Worm (Caenorhabditis elegans): ENCODE measurements around the gene C35D10.5.
A peak's percentile ranks its signal among the peaks of the same experiment; 100 is the strongest.

Gene C35D10.5

DNA sequence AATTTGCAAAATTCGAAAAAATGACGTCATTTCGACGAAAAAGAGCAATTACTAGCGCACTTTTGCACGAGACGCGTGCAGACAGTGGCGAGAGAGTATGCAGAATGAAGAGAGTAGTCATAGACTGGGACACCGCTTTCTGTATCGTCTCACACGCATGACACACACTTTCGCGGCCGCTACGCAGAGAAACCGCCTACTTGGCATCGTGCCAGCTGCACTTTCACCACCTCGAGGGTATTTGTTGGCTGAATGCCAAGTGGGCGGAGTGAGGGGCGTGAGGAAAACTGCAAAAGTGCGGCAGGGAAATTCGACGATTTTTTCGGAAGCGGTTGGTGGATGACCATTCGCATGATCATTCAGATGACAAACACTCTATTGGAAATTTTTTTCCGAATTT, 37.6 kb downstream of the C35D10.5 start (continued):
- TF ChIP-seq pag-3 (tag; optimal IDR thresholded peaks at IDR 0.05; ENCODE audit: borderline replicate concordance, insufficient read depth) (peak; percentile 80), Y116A8C.19 (tag; optimal IDR thresholded peaks at IDR 0.05; ENCODE audit: borderline replicate concordance) (peak; percentile 10), egl-13 (tag; optimal IDR thresholded peaks at IDR 0.05) (peak; percentile 100), swsn-7 (tag; optimal IDR thresholded peaks at IDR 0.05) (peak; percentile 100), elt-2 (tag; optimal IDR thresholded peaks at IDR 0.05) (peak; percentile 99), dsc-1 (tag; optimal IDR thresholded peaks at IDR 0.05) (peak; percentile 100), snpc-4 (tag; optimal IDR thresholded peaks at IDR 0.05) (peak; percentile 84), nhr-76 (tag; optimal IDR thresholded peaks at IDR 0.05) (peak; percentile 69), ceh-90 (tag; optimal IDR thresholded peaks at IDR 0.05) (peak; percentile 73), rnt-1 (tag; optimal IDR thresholded peaks at IDR 0.05) (peak; percentile 98), nhr-71 (tag; optimal IDR thresholded peaks at IDR 0.05) (peak; percentile 100), xbp-1 (tag; optimal IDR thresholded peaks at IDR 0.05) (peak; percentile 99), unc-98 (GFP tag; IDR thresholded peaks at IDR 0.05) (peak; percentile 80), blmp-1 (tag; optimal IDR thresholded peaks at IDR 0.05) (peak; percentile 100), ets-5 (GFP tag; IDR thresholded peaks at IDR 0.05) (no peak), fkh-4 (tag; optimal IDR thresholded peaks at IDR 0.05; ENCODE audit: borderline replicate concordance) (peak; percentile 93), tlp-1 (tag; optimal IDR thresholded peaks at IDR 0.05) (no peak), mep-1 (tag; optimal IDR thresholded peaks at IDR 0.05) (peak; percentile 96), fos-1 (tag; optimal IDR thresholded peaks at IDR 0.05) (peak; percentile 97), skn-1 (tag; optimal IDR thresholded peaks at IDR 0.05) (peak; percentile 95), snu-23 (GFP tag; optimal IDR thresholded peaks at IDR 0.05) (peak; percentile 100), aha-1 (tag; optimal IDR thresholded peaks at IDR 0.05) (peak; percentile 95), nhr-237 (tag; optimal IDR thresholded peaks at IDR 0.05) (peak; percentile 95), nhr-90 (tag; optimal IDR thresholded peaks at IDR 0.05; ENCODE audit: poor library complexity) (peak; percentile 99), unc-30 (tag; optimal IDR thresholded peaks at IDR 0.05) (no peak), nhr-85 (tag) (peak; percentile 100), ces-1 (GFP tag; optimal IDR thresholded peaks at IDR 0.05) (peak; percentile 69), aly-2 (tag; optimal IDR thresholded peaks at IDR 0.05) (peak; percentile 90), mef-2 (tag; optimal IDR thresholded peaks at IDR 0.05) (peak; percentile 96), grh-1 (GFP tag; IDR thresholded peaks at IDR 0.05) (peak; percentile 99), ztf-11 (tag; optimal IDR thresholded peaks at IDR 0.05) (peak in 1 of 2 experiments; percentile 99), lin-13 (GFP tag; optimal IDR thresholded peaks at IDR 0.05) (peak; percentile 100), lsy-2 (tag; optimal IDR thresholded peaks at IDR 0.05) (peak; percentile 97), ama-1 (optimal IDR thresholded peaks at IDR 0.05) (no peak), C34B4.2 (tag; optimal IDR thresholded peaks at IDR 0.05) (peak; percentile 91), lin-14 (GFP tag; optimal IDR thresholded peaks at IDR 0.05) (peak; percentile 100), zag-1 (tag; optimal IDR thresholded peaks at IDR 0.05) (peak; percentile 30), ceh-88 (GFP tag; IDR thresholded peaks at IDR 0.05) (peak; percentile 99), pqm-1 (tag; optimal IDR thresholded peaks at IDR 0.05) (peak; percentile 95), F16B12.6 (tag; optimal IDR thresholded peaks at IDR 0.05) (peak; percentile 68), lir-3 (tag; optimal IDR thresholded peaks at IDR 0.05; ENCODE audit: poor library complexity) (peak; percentile 98), nhr-84 (tag; optimal IDR thresholded peaks at IDR 0.05) (no peak), C16A3.4 (tag; optimal IDR thresholded peaks at IDR 0.05) (peak; percentile 99)

DNA sequence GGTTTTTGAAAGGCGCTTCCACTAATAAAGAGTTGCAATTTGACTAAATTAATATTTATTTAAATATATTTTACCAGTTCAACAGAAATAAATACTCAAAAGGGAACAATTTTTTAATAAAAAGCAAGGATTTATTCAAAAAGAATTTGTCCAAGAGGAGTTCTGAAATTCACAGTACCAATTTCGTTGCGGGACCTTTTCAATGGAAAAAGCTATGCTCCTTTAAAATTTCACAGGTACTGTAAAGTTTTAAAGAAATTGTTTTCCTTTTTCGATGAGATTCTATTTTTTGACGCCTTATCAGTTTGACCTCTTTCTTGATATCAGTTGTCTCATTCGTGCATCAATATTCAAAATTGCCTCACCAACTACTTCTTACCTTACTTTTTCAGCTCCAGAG, 38.1 kb downstream of the C35D10.5 start, which contains the start of gene tag-340:
tag-340 (plus strand) TSS at position 249 of the 400 bp plus-strand sequence.
- TF ChIP-seq ceh-63 (GFP tag; optimal IDR thresholded peaks at IDR 0.05) (no peak), efl-1 (optimal IDR thresholded peaks at IDR 0.05) (no peak), efl-1 (GFP tag; optimal IDR thresholded peaks at IDR 0.05 in 1 of 2) (peak in 1 of 2 experiments; percentile 20), pag-3 (tag; optimal IDR thresholded peaks at IDR 0.05; ENCODE audit: borderline replicate concordance, insufficient read depth) (no peak), nhr-71 (tag; optimal IDR thresholded peaks at IDR 0.05) (no peak), ama-1 (optimal IDR thresholded peaks at IDR 0.05) (no peak), Y116A8C.19 (tag; optimal IDR thresholded peaks at IDR 0.05; ENCODE audit: borderline replicate concordance) (no peak), unc-30 (tag; optimal IDR thresholded peaks at IDR 0.05) (no peak)

All from whole organism, L1 larva.